Worm (Caenorhabditis elegans) whole organism, late embryonic: Measurements from ENCODE around the gene F59B10.2.

ENCODE experiments used
- F13H6.1 ChIP-seq: sonication (generic microtip); optimal IDR thresholded peaks from 2 replicates; lab custom pipeline; 2016; ENCODE audit warnings: missing genetic modification characterization, missing compliant biosample characterization
- ama-1 ChIP-seq: fragments of 150-350 bp; optimal IDR thresholded peaks from 2 replicates; lab custom pipeline; 2014
- ceh-24 ChIP-seq: sonication (generic microtip); optimal IDR thresholded peaks from 2 replicates; lab custom pipeline; 2016; ENCODE audit warnings: mild to moderate bottlenecking, missing genetic modification characterization, missing compliant biosample characterization
- ceh-34 ChIP-seq: sonication (generic microtip); optimal IDR thresholded peaks from 2 replicates; lab custom pipeline; 2016; ENCODE audit warnings: mild to moderate bottlenecking, missing genetic modification characterization, missing compliant biosample characterization
- elt-2 ChIP-seq: sonication (generic microtip); optimal IDR thresholded peaks from 2 replicates; lab custom pipeline; 2016; ENCODE audit warnings: missing genetic modification reagents, missing genetic modification characterization, missing compliant biosample characterization
- fkh-6 ChIP-seq: sonication (generic microtip); optimal IDR thresholded peaks from 2 replicates; lab custom pipeline; 2016; ENCODE audit warnings: missing genetic modification characterization, missing compliant biosample characterization
- hlh-15 ChIP-seq: sonication (generic microtip); optimal IDR thresholded peaks from 2 replicates; lab custom pipeline; 2016; ENCODE audit warnings: missing genetic modification characterization, missing compliant biosample characterization
- pag-3 ChIP-seq: sonication (generic microtip); optimal IDR thresholded peaks from 2 replicates; lab custom pipeline; 2016; ENCODE audit warnings: missing compliant biosample characterization, missing genetic modification characterization, borderline replicate concordance
- pha-4 ChIP-seq: fragments of 150-350 bp; optimal IDR thresholded peaks from 2 replicates; lab custom pipeline; 2018; ENCODE audit warnings: missing biosample characterization, missing genetic modification reagents, missing genetic modification characterization
- sox-4 ChIP-seq: sonication (generic microtip); optimal IDR thresholded peaks from 2 replicates; lab custom pipeline; 2017; ENCODE audit warnings: mild to moderate bottlenecking, missing genetic modification characterization, inconsistent platforms, missing compliant biosample characterization
- unc-55 ChIP-seq: sonication (generic microtip); optimal IDR thresholded peaks from 2 replicates; lab custom pipeline; 2017; ENCODE audit warnings: missing biosample characterization, missing genetic modification reagents, missing genetic modification characterization
- zip-5 ChIP-seq: sonication (generic microtip); optimal IDR thresholded peaks from 2 replicates; lab custom pipeline; 2016; ENCODE audit warnings: missing genetic modification characterization, missing compliant biosample characterization

DNA sequence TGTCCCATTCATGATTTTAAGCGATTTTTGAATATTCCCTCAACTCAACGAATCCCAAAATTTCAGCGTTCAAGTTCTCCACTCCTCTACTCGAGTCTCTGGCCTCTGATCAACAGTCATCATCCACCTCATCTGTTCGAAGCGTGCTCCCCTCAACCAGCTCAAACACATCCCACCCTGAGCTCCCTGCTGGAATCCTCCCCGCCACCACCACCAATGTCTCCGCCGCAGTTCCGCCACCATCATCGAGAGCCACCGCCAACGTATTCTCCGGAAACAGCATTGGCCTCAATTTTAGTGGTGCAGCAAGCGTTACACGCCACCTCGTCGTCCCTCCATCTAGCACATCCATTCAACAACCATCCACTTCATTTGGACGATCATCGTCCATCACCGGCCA, 22.0 kb upstream of the F59B10.2 start:
- no peak for TF ChIP-seq sox-4
- no peak for TF ChIP-seq ama-1
- TF ChIP-seq pag-3 (tag; lab: Kevin White, UChicago), result no peak
- no peak for TF ChIP-seq ceh-24 (tag; lab: Kevin White, UChicago)
- TF ChIP-seq ceh-34 (tag; lab: Kevin White, UChicago), result no peak
- no peak for TF ChIP-seq pha-4
- no peak for TF ChIP-seq unc-55 (GFP tag; lab: Kevin White, UChicago)
- TF ChIP-seq F13H6.1 (tag; lab: Kevin White, UChicago), result no peak
- no peak for TF ChIP-seq elt-2
- TF ChIP-seq hlh-15 (tag; lab: Kevin White, UChicago), result no peak
- TF ChIP-seq zip-5 (tag; lab: Kevin White, UChicago), result no peak
- no peak for TF ChIP-seq fkh-6 (tag; lab: Kevin White, UChicago)
